Worm (Caenorhabditis elegans): ENCODE results near the gene nhr-147.

DNA sequence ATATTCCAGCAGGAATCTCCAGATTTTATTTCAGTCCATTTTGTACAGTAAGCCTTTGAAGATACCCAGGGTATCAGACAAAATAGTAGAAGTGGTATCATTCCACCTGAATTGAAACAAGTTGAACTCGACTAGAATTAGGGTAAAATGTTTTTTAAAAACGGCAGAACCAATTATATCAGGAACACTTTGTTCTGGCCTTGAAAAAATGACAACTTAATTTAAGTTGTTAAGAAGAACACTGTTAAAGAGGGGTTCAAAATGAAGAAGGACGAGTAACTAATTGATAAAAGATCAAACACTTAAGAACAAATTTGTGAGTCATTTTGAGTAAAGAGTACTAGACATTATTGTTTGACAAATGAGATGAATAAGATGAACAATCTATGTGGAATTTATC, 24.7 kb upstream of the nhr-147 start, which contains the start of gene lmd-4:
- TF ChIP-seq sox-4 (tag; optimal IDR thresholded peaks at IDR 0.05) (no peak), snpc-4 (tag; optimal IDR thresholded peaks at IDR 0.05) (no peak)
